Worm (Caenorhabditis elegans): ENCODE data around the gene tag-278.

ce11 chrX:3694172-3694571, 5.2 kb upstream of the tag-278 start:
- TF ChIP-seq lsy-2 (tag; optimal IDR thresholded peaks at IDR 0.05) (peak; percentile 49 to 58), nhr-11 (tag; optimal IDR thresholded peaks at IDR 0.05) (peak; percentile 56), unc-130 (GFP tag; optimal IDR thresholded peaks at IDR 0.05) (no peak), mes-2 (tag; optimal IDR thresholded peaks at IDR 0.05; ENCODE audit: poor library complexity, severe bottlenecking) (peak; percentile 65), dmd-6 (GFP tag; IDR thresholded peaks at IDR 0.05) (peak; percentile 58), mxl-3 (GFP tag; optimal IDR thresholded peaks at IDR 0.05) (peak; percentile 8), snpc-4 (tag; optimal IDR thresholded peaks at IDR 0.05) (no peak), F49E8.2 (tag; optimal IDR thresholded peaks at IDR 0.05; ENCODE audit: borderline replicate concordance) (no peak), madf-9 (GFP tag; conservative IDR thresholded peaks at IDR 0.05) (0 out of 2 replicates have a peak, but pooled peaks have one; percentile 17), ceh-28 (tag; optimal IDR thresholded peaks at IDR 0.05) (no peak), zip-2 (tag; optimal IDR thresholded peaks at IDR 0.05) (no peak), nhr-10 (tag; optimal IDR thresholded peaks at IDR 0.05) (no peak)
